Worm (Caenorhabditis elegans) whole organism, L4/young adult: ENCODE data around the gene cup-5.

Experiments
- W03F9.2 ChIP-seq: fragments of 150-350 bp; optimal IDR thresholded peaks from 2 replicates; lab custom pipeline; 2014; ENCODE audit warnings: missing biosample characterization, missing genetic modification characterization
- dao-5 ChIP-seq: sonication (generic microtip); optimal IDR thresholded peaks from 2 replicates; lab custom pipeline; 2016; ENCODE audit warnings: missing genotype, missing genetic modification characterization, moderate library complexity, missing compliant biosample characterization
- him-1 ChIP-seq: sonication (generic microtip); optimal IDR thresholded peaks from 2 replicates; lab custom pipeline; 2016; ENCODE audit warnings: missing genotype, missing genetic modification reagents, missing genetic modification characterization, missing compliant biosample characterization

- TF ChIP-seq W03F9.2 (tag; lab: Kevin White, UChicago): no peak
- no peak for TF ChIP-seq him-1 (tag; lab: Kevin White, UChicago)
- no peak for TF ChIP-seq dao-5
Observed at ce11 chrIII:7614530-7614929, 30.5 kb downstream of the cup-5 start, which contains the start of gene T04A6.2.
